Fruit fly (Drosophila melanogaster): ENCODE measurements around the gene CG15022.
A peak's percentile ranks its signal among the peaks of the same experiment; 100 is the strongest.

Gene CG15022

dm6 chr3L:4474946-4475470 is 14.9 kb upstream of the CG15022 start (continued):
- TF ChIP-seq CG3847 (GFP tag; IDR thresholded peaks at IDR 0.05) (0 out of 2 replicates have a peak, but pooled peaks have one; percentile 12), Xrp1 (GFP tag; IDR thresholded peaks at IDR 0.05) (no peak), Fer1 (GFP tag; optimal IDR thresholded peaks at IDR 0.05) (peak; percentile 97), gt (GFP tag; IDR thresholded peaks at IDR 0.05) (no peak), E2f2 (GFP tag; IDR thresholded peaks at IDR 0.05) (peak; percentile 51; the same call in 1 of the 2 replicates), cad (GFP tag; optimal IDR thresholded peaks at IDR 0.05) (no peak), sqz (GFP tag; optimal IDR thresholded peaks at IDR 0.05) (peak; percentile 71), CG15011 (GFP tag; optimal IDR thresholded peaks at IDR 0.05) (peak; percentile 86), CG33213 (GFP tag; optimal IDR thresholded peaks at IDR 0.05) (peak; percentile 86), kni (GFP tag; optimal IDR thresholded peaks at IDR 0.05) (peak; percentile 58), CHES-1-like (GFP tag; optimal IDR thresholded peaks at IDR 0.05) (peak; percentile 59), mam (GFP tag; optimal IDR thresholded peaks at IDR 0.05) (peak; percentile 21), CG32532 (GFP tag; IDR thresholded peaks at IDR 0.05) (peak; percentile 82), Sry-β (GFP tag; optimal IDR thresholded peaks at IDR 0.05) (peak; percentile 67), chn (GFP tag; optimal IDR thresholded peaks at IDR 0.05) (peak; percentile 50), CG18476 (GFP tag; optimal IDR thresholded peaks at IDR 0.05) (peak; percentile 32)

- TF ChIP-seq HmgZ (tag; optimal IDR thresholded peaks at IDR 0.05) (no peak), wdn (GFP tag; IDR thresholded peaks at IDR 0.05) (no peak), chn (GFP tag; optimal IDR thresholded peaks at IDR 0.05) (no peak), pfk (GFP tag; optimal IDR thresholded peaks at IDR 0.05) (no peak), croc (GFP tag; conservative IDR thresholded peaks at IDR 0.05) (no peak), Usf (GFP tag; optimal IDR thresholded peaks at IDR 0.05) (no peak), GATAe (GFP tag; conservative IDR thresholded peaks at IDR 0.05) (no peak), caup (GFP tag; optimal IDR thresholded peaks at IDR 0.05; ENCODE audit: severe bottlenecking) (no peak), toy (GFP tag; IDR thresholded peaks at IDR 0.05) (no peak), ken (GFP tag; IDR thresholded peaks at IDR 0.05) (no peak), pb (GFP tag; optimal IDR thresholded peaks at IDR 0.05) (no peak), CG10147 (GFP tag; optimal IDR thresholded peaks at IDR 0.05) (no peak), rib (GFP tag; IDR thresholded peaks at IDR 0.05) (no peak), zen2 (GFP tag; IDR thresholded peaks at IDR 0.05; ENCODE audit: partially characterized antibody) (no peak), tna (GFP tag; IDR thresholded peaks at IDR 0.05; ENCODE audit: partially characterized antibody) (no peak), ac (GFP tag; optimal IDR thresholded peaks at IDR 0.05) (no peak), Side (GFP tag; optimal IDR thresholded peaks at IDR 0.05) (no peak)
These were observed 12.7 kb upstream of the CG15022 start, which contains the start of gene CG11349 for dm6 chr3L:4472768-4473167. TSS of gene CG11349 (plus strand) at chr3L:4473068.

- no peak for TF ChIP-seq Bdp1 (GFP tag; optimal IDR thresholded peaks at IDR 0.05)
- TF ChIP-seq CG15696 (tag; optimal IDR thresholded peaks at IDR 0.05), result no peak
- no peak for TF ChIP-seq fd96Cb (tag; optimal IDR thresholded peaks at IDR 0.05)
- TF ChIP-seq CG10431 (GFP tag; optimal IDR thresholded peaks at IDR 0.05), result no peak
- TF ChIP-seq Dfd (GFP tag; optimal IDR thresholded peaks at IDR 0.05), result no peak
- no peak for TF ChIP-seq CG11560 (tag; IDR thresholded peaks at IDR 0.05)
- no peak for TF ChIP-seq tgo (GFP tag; IDR thresholded peaks at IDR 0.05)
- TF ChIP-seq bbx (GFP tag; IDR thresholded peaks at IDR 0.05; ENCODE audit: partially characterized antibody), result no peak
- no peak for TF ChIP-seq Usf (GFP tag; optimal IDR thresholded peaks at IDR 0.05)
- no peak for TF ChIP-seq Fer3 (tag; optimal IDR thresholded peaks at IDR 0.05)
- TF ChIP-seq crc (GFP tag; optimal IDR thresholded peaks at IDR 0.05), result no peak
- TF ChIP-seq CG11504 (tag; optimal IDR thresholded peaks at IDR 0.05), result no peak
- TF ChIP-seq slp2 (GFP tag; optimal IDR thresholded peaks at IDR 0.05), result no peak
- TF ChIP-seq CG2875 (GFP tag; optimal IDR thresholded peaks at IDR 0.05), result no peak
- no peak for TF ChIP-seq Xrp1 (GFP tag; IDR thresholded peaks at IDR 0.05)
These were observed 11.3 kb upstream of the CG15022 start, which contains the start of gene CG32248 for dm6 chr3L:4471449-4471848. TSS of gene CG32248 (plus strand) at chr3L:4471749.
